Worm (Caenorhabditis elegans) whole organism, young adult: ENCODE measurements around the gene vit-1.
A peak's percentile ranks its signal among the peaks of the same experiment; 100 is the strongest.

Experiments
- B0019.2 ChIP-seq: fragments of 200-800 bp; sonication (Bioruptor generic); conservative IDR thresholded peaks from 2 replicates; pipeline ENCODE4 v1.3.6; 2022; ENCODE audit warnings: missing genetic modification reagents, missing genetic modification characterization, missing compliant biosample characterization
- B0261.1 ChIP-seq: sonication (generic microtip); optimal IDR thresholded peaks from 2 replicates; lab custom pipeline; 2016; ENCODE audit warnings: mild to moderate bottlenecking, missing genetic modification characterization, moderate library complexity, missing compliant biosample characterization
- C17E4.6 ChIP-seq: fragments of 200-800 bp; sonication (Bioruptor generic); IDR thresholded peaks from 2 replicates; pipeline ENCODE4 v1.3.6; 2022; ENCODE audit warnings: missing genetic modification reagents, missing genetic modification characterization, missing compliant biosample characterization
- D2030.7 ChIP-seq: fragments of 200-800 bp; sonication (Bioruptor generic); IDR thresholded peaks from 2 replicates; pipeline ENCODE4 v1.3.6; 2022; ENCODE audit warnings: missing genetic modification reagents, missing genetic modification characterization, missing compliant biosample characterization
- F39B2.1 ChIP-seq: fragments of 200-800 bp; sonication (Bioruptor generic); IDR thresholded peaks from 2 replicates; pipeline ENCODE4 v1.3.6; 2022; ENCODE audit warnings: missing genetic modification reagents, missing genetic modification characterization, missing compliant biosample characterization
- F49E8.2 ChIP-seq: sonication (generic microtip); optimal IDR thresholded peaks from 3 replicates; lab custom pipeline; 2017; ENCODE audit warnings: missing genetic modification characterization, mild to moderate bottlenecking, missing compliant biosample characterization, antibody characterized with exemption, moderate library complexity; ENCODE audit not compliant: insufficient read depth
- F55B11.4 ChIP-seq: sonication (generic microtip); optimal IDR thresholded peaks from 2 replicates; lab custom pipeline; 2016; ENCODE audit warnings: missing compliant biosample characterization, missing genetic modification characterization, borderline replicate concordance; ENCODE audit not compliant: insufficient read depth
- F57C9.4 ChIP-seq: sonication (generic microtip); optimal IDR thresholded peaks from 2 replicates; lab custom pipeline; 2017; ENCODE audit warnings: mild to moderate bottlenecking, missing genetic modification characterization, missing compliant biosample characterization
- K12H6.12 ChIP-seq: fragments of 200-800 bp; sonication (Bioruptor generic); optimal IDR thresholded peaks from 2 replicates; lab custom pipeline; 2018; ENCODE audit warnings: mild to moderate bottlenecking, missing genetic modification characterization, missing compliant biosample characterization
- T26A5.8 ChIP-seq: sonication (generic microtip); optimal IDR thresholded peaks from 2 replicates; lab custom pipeline; 2016; ENCODE audit warnings: missing genetic modification characterization, missing compliant biosample characterization
- Y53F4B.3 ChIP-seq: fragments of 200-800 bp; sonication (Bioruptor generic); IDR thresholded peaks from 2 replicates; pipeline ENCODE4 v1.3.6; 2022; ENCODE audit warnings: missing genetic modification reagents, missing genetic modification characterization, missing compliant biosample characterization
- Y53G8AR.9 ChIP-seq: fragments of 200-800 bp; sonication (Bioruptor generic); conservative IDR thresholded peaks from 2 replicates; pipeline ENCODE4 v1.3.6; 2022; ENCODE audit warnings: missing genetic modification reagents, missing genetic modification characterization, missing compliant biosample characterization
- Y56A3A.18 ChIP-seq: fragments of 200-800 bp; sonication (Bioruptor generic); IDR thresholded peaks from 2 replicates; pipeline ENCODE4 v1.3.6; 2022; ENCODE audit warnings: missing genetic modification reagents, missing genetic modification characterization, missing compliant biosample characterization
- Y79H2A.3 ChIP-seq: fragments of 200-800 bp; sonication (Bioruptor generic); conservative IDR thresholded peaks from 2 replicates; pipeline ENCODE4 v1.3.6; 2022; ENCODE audit warnings: missing genetic modification reagents, missing genetic modification characterization, missing compliant biosample characterization
- ZK185.1 ChIP-seq: sonication (generic microtip); optimal IDR thresholded peaks from 2 replicates; lab custom pipeline; 2016; ENCODE audit warnings: mild to moderate bottlenecking, missing genetic modification characterization, missing compliant biosample characterization; ENCODE audit not compliant: poor library complexity, severe bottlenecking
- akir-1 ChIP-seq: fragments of 200-800 bp; sonication (Bioruptor generic); optimal IDR thresholded peaks from 2 replicates; lab custom pipeline; 2018; ENCODE audit warnings: mild to moderate bottlenecking, missing genetic modification characterization, moderate library complexity, missing compliant biosample characterization
- aptf-3 ChIP-seq: fragments of 200-800 bp; sonication (Bioruptor generic); IDR thresholded peaks from 2 replicates; pipeline ENCODE4 v1.3.6; 2022; ENCODE audit warnings: missing genetic modification characterization, missing compliant biosample characterization
- atf-7 ChIP-seq: sonication (generic microtip); optimal IDR thresholded peaks from 2 replicates; lab custom pipeline; 2017; ENCODE audit warnings: mild to moderate bottlenecking, missing genetic modification characterization, missing compliant biosample characterization
- attf-5 ChIP-seq: fragments of 200-800 bp; sonication (Bioruptor generic); optimal IDR thresholded peaks from 2 replicates; lab custom pipeline; 2018; ENCODE audit warnings: mild to moderate bottlenecking, missing genetic modification characterization, missing compliant biosample characterization
- ceh-27 ChIP-seq: fragments of 200-800 bp; sonication (Bioruptor generic); optimal IDR thresholded peaks from 2 replicates; lab custom pipeline; 2018; ENCODE audit warnings: mild to moderate bottlenecking, missing genetic modification characterization, moderate library complexity, missing compliant biosample characterization
- ceh-40 ChIP-seq: fragments of 200-800 bp; sonication (Bioruptor generic); IDR thresholded peaks from 2 replicates; pipeline ENCODE4 v1.3.6; 2022; ENCODE audit warnings: missing genetic modification characterization, missing compliant biosample characterization
- dpl-1 ChIP-seq: fragments of 150-350 bp; optimal IDR thresholded peaks from 2 replicates; lab custom pipeline; 2014; ENCODE audit warnings: missing biosample characterization, missing genetic modification reagents, missing genetic modification characterization
- egl-18 ChIP-seq: fragments of 200-800 bp; sonication (Bioruptor generic); IDR thresholded peaks from 2 replicates; pipeline ENCODE4 v1.3.6; 2022; ENCODE audit warnings: missing genetic modification reagents, missing genetic modification characterization, missing compliant biosample characterization
- egrh-3 ChIP-seq: fragments of 200-800 bp; sonication (Bioruptor generic); IDR thresholded peaks from 2 replicates; pipeline ENCODE4 v1.3.6; 2022; ENCODE audit warnings: missing genetic modification reagents, missing genetic modification characterization, missing compliant biosample characterization
- ekl-4 ChIP-seq: fragments of 200-800 bp; sonication (Bioruptor generic); IDR thresholded peaks from 2 replicates; pipeline ENCODE4 v1.3.6; 2022; ENCODE audit warnings: missing genetic modification reagents, missing genetic modification characterization, missing compliant biosample characterization
- him-1 ChIP-seq: sonication (generic microtip); optimal IDR thresholded peaks from 2 replicates; lab custom pipeline; 2016; ENCODE audit warnings: missing genotype, missing genetic modification reagents, missing genetic modification characterization, missing compliant biosample characterization
- hmg-1.2 ChIP-seq: fragments of 200-800 bp; sonication (Bioruptor generic); IDR thresholded peaks from 2 replicates; pipeline ENCODE4 v1.3.6; 2022; ENCODE audit warnings: missing genetic modification reagents, missing genetic modification characterization, missing compliant biosample characterization
- lin-40 ChIP-seq: sonication (generic microtip); optimal IDR thresholded peaks from 2 replicates; lab custom pipeline; 2016; ENCODE audit warnings: missing genetic modification characterization, mild to moderate bottlenecking, missing compliant biosample characterization, missing genotype, missing genetic modification reagents
- lsl-1 ChIP-seq: fragments of 200-800 bp; sonication (Bioruptor generic); optimal IDR thresholded peaks from 2 replicates; lab custom pipeline; 2018; ENCODE audit warnings: mild to moderate bottlenecking, missing genetic modification characterization, moderate library complexity, missing compliant biosample characterization
- madf-3 ChIP-seq: fragments of 200-800 bp; sonication (Bioruptor generic); IDR thresholded peaks from 2 replicates; pipeline ENCODE4 v1.3.6; 2022; ENCODE audit warnings: missing genetic modification reagents, missing genetic modification characterization, missing compliant biosample characterization
- mcd-1 ChIP-seq: fragments of 200-800 bp; sonication (Bioruptor generic); IDR thresholded peaks from 2 replicates; pipeline ENCODE4 v1.3.6; 2022; ENCODE audit warnings: missing genetic modification reagents, missing genetic modification characterization, missing compliant biosample characterization
- pbrm-1 ChIP-seq: fragments of 200-800 bp; sonication (Bioruptor generic); IDR thresholded peaks from 2 replicates; pipeline ENCODE4 v1.3.6; 2022; ENCODE audit warnings: missing genetic modification reagents, missing genetic modification characterization, missing compliant biosample characterization
- pha-4 ChIP-seq: fragments of 150-350 bp; sonication (generic microtip); optimal IDR thresholded peaks from 2 replicates; lab custom pipeline; 2014; ENCODE audit warnings: missing biosample characterization, missing genetic modification reagents, missing genetic modification characterization
- rcor-1 ChIP-seq: fragments of 200-800 bp; sonication (Bioruptor generic); IDR thresholded peaks from 2 replicates; pipeline ENCODE4 v1.3.6; 2022; ENCODE audit warnings: missing genetic modification reagents, missing genetic modification characterization, missing compliant biosample characterization
- rpc-1 ChIP-seq, 2 experiments: fragments of 150-350 bp in 1 of 2; sonication (generic microtip) in 1 of 2; optimal IDR thresholded peaks; 2 replicates each; lab custom pipeline; 2014 to 2018; ENCODE audit warnings: missing biosample characterization in 1 of 2, missing genetic modification characterization in 1 of 2, missing genetic modification reagents in 1 of 2, missing genotype in 1 of 2
- sdz-38 ChIP-seq: sonication (generic microtip); optimal IDR thresholded peaks from 2 replicates; lab custom pipeline; 2016; ENCODE audit warnings: missing genotype, missing genetic modification characterization, missing compliant biosample characterization
- snpc-4 ChIP-seq, 5 experiments: fragments of 150-350 bp in 1 of 5; sonication (generic microtip) in 4 of 5; optimal IDR thresholded peaks; 2 replicates each; lab custom pipeline; 2014 to 2018; ENCODE audit warnings: missing genetic modification characterization in 5 of 5, missing biosample characterization in 3 of 5, antibody characterized with exemption in 2 of 5, mild to moderate bottlenecking in 2 of 5, missing compliant biosample characterization in 2 of 5, missing genotype in 2 of 5, moderate library complexity in 2 of 5, missing genetic modification reagents in 1 of 5
- sptf-2 ChIP-seq: fragments of 200-800 bp; sonication (Bioruptor generic); optimal IDR thresholded peaks from 2 replicates; lab custom pipeline; 2018; ENCODE audit warnings: mild to moderate bottlenecking, missing genetic modification characterization, missing compliant biosample characterization
- tbp1 ChIP-seq: fragments of 200-800 bp; sonication (Bioruptor generic); optimal IDR thresholded peaks from 2 replicates; lab custom pipeline; 2018; ENCODE audit warnings: mild to moderate bottlenecking, missing genetic modification characterization, missing compliant biosample characterization
- tbx-9 ChIP-seq: sonication (generic microtip); optimal IDR thresholded peaks from 2 replicates; lab custom pipeline; 2016; ENCODE audit warnings: borderline replicate concordance, missing genetic modification characterization, inconsistent platforms, missing compliant biosample characterization
- tlf-1 ChIP-seq: fragments of 200-800 bp; sonication (Bioruptor generic); optimal IDR thresholded peaks from 2 replicates; lab custom pipeline; 2018; ENCODE audit warnings: mild to moderate bottlenecking, missing genetic modification characterization, missing compliant biosample characterization
- unc-62 ChIP-seq: fragments of 150-350 bp; optimal IDR thresholded peaks from 2 replicates; lab custom pipeline; 2014; ENCODE audit warnings: missing biosample characterization, missing genetic modification reagents, missing genetic modification characterization
- zfh-2 ChIP-seq: fragments of 200-800 bp; sonication (Bioruptor generic); conservative IDR thresholded peaks from 2 replicates; pipeline ENCODE4 v1.3.6; 2022; ENCODE audit warnings: missing genetic modification reagents, missing genetic modification characterization, missing compliant biosample characterization
- zim-3 ChIP-seq: sonication (generic microtip); optimal IDR thresholded peaks from 2 replicates; lab custom pipeline; 2017; ENCODE audit warnings: mild to moderate bottlenecking, missing genetic modification characterization, moderate library complexity, missing compliant biosample characterization
- ztf-18 ChIP-seq: sonication (generic microtip); optimal IDR thresholded peaks from 2 replicates; lab custom pipeline; 2016; ENCODE audit warnings: missing genotype, mild to moderate bottlenecking, missing genetic modification characterization, missing compliant biosample characterization
- ztf-25 ChIP-seq: fragments of 200-800 bp; sonication (Bioruptor generic); IDR thresholded peaks from 2 replicates; pipeline ENCODE4 v1.3.6; 2022; ENCODE audit warnings: missing genetic modification reagents, missing genetic modification characterization, missing compliant biosample characterization

The vit-1 gene

ce11 chrX:7773714-7774318 is 46.1 kb downstream of the vit-1 start (continued):
- TF ChIP-seq lsl-1 (peak; percentile 4), Y53F4B.3 (GFP tag; lab: Robert Waterston, UW) (0 out of 2 replicates have a peak, but pooled peaks have one; percentile 42), lin-40 (tag; lab: Kevin White, UChicago) (no peak), rcor-1 (GFP tag; lab: Robert Waterston, UW) (0 out of 2 replicates have a peak, but pooled peaks have one; percentile 19), T26A5.8 (no peak), B0019.2 (GFP tag; lab: Robert Waterston, UW) (no peak), tlf-1 (GFP tag; lab: Kevin White, UChicago) (no peak), F39B2.1 (GFP tag; lab: Robert Waterston, UW) (no peak), hmg-1.2 (peak; percentile 50), snpc-4 (GFP tag; optimal IDR thresholded peaks at IDR 0.05; lab: Kevin White, UChicago) (peak; percentile 6), snpc-4 (tag; optimal IDR thresholded peaks at IDR 0.05; lab: Kevin White, UChicago) (peak in 3 of 4 experiments; percentile 24 to 73 (median 27)), Y53G8AR.9 (no peak), dpl-1 (GFP tag; lab: Kevin White, UChicago) (no peak), ceh-40 (no peak), aptf-3 (GFP tag; lab: Robert Waterston, UW) (0 out of 2 replicates have a peak, but pooled peaks have one; percentile 48), rpc-1 (optimal IDR thresholded peaks at IDR 0.05; lab: Kevin White, UChicago) (peak; percentile 78), rpc-1 (tag; optimal IDR thresholded peaks at IDR 0.05; lab: Kevin White, UChicago) (peak; percentile 92), akir-1 (GFP tag; lab: Kevin White, UChicago) (no peak), ztf-25 (0 out of 2 replicates have a peak, but pooled peaks have one; percentile 19), egrh-3 (no peak), pha-4 (tag; lab: Kevin White, UChicago) (no peak), C17E4.6 (GFP tag; lab: Robert Waterston, UW) (no peak), egl-18 (GFP tag; lab: Robert Waterston, UW) (no peak), ceh-27 (no peak), B0261.1 (tag; lab: Kevin White, UChicago) (peak; percentile 73), D2030.7 (GFP tag; lab: Robert Waterston, UW) (peak; percentile 83), ZK185.1 (tag; lab: Kevin White, UChicago) (peak; percentile 68), tbp1 (peak; percentile 86), K12H6.12 (tag; lab: Kevin White, UChicago) (no peak), him-1 (tag; lab: Kevin White, UChicago) (peak; percentile 71), Y56A3A.18 (peak; percentile 66), F55B11.4 (no peak), Y79H2A.3 (no peak), F49E8.2 (tag; lab: Kevin White, UChicago) (peak; percentile 11), pbrm-1 (GFP tag; lab: Robert Waterston, UW) (0 out of 2 replicates have a peak, but pooled peaks have one; percentile 61), unc-62 (GFP tag; lab: Kevin White, UChicago) (no peak), attf-5 (GFP tag; lab: Kevin White, UChicago) (peak; percentile 32), sdz-38 (no peak), zfh-2 (GFP tag; lab: Robert Waterston, UW) (0 out of 2 replicates have a peak, but pooled peaks have one; percentile 31), zim-3 (tag; lab: Kevin White, UChicago) (peak; percentile 58), ztf-18 (tag; lab: Kevin White, UChicago) (peak; percentile 58), madf-3 (GFP tag; lab: Robert Waterston, UW) (no peak), mcd-1 (GFP tag; lab: Robert Waterston, UW) (no peak; the same call in 1 of the 2 replicates), sptf-2 (GFP tag; lab: Kevin White, UChicago) (no peak), F57C9.4 (tag; lab: Kevin White, UChicago) (no peak), ekl-4 (GFP tag; lab: Robert Waterston, UW) (peak; percentile 29; the same call in 1 of the 2 replicates), atf-7 (tag; lab: Kevin White, UChicago) (no peak), tbx-9 (no peak)
